Fruit fly (Drosophila melanogaster): ENCODE data around the gene CG14151.
A peak's percentile ranks its signal among the peaks of the same experiment; 100 is the strongest.

CG14151 gene

dm6 chr3L:10637819-10638218 lies 9.5 kb upstream of the CG14151 start, which contains the start of gene Cnep1r2 (continued):
- TF ChIP-seq tio (GFP tag; optimal IDR thresholded peaks at IDR 0.05) (peak; percentile 87), eve (GFP tag; optimal IDR thresholded peaks at IDR 0.05) (no peak), toy (GFP tag; IDR thresholded peaks at IDR 0.05) (peak; percentile 70; the same call in 1 of the 2 replicates), peb (GFP tag; IDR thresholded peaks at IDR 0.05) (peak; percentile 77), trh (GFP tag; optimal IDR thresholded peaks at IDR 0.05) (peak; percentile 83), cg (GFP tag; optimal IDR thresholded peaks at IDR 0.05) (no peak), CG15479 (GFP tag; optimal IDR thresholded peaks at IDR 0.05) (peak; percentile 75), dysf (GFP tag; IDR thresholded peaks at IDR 0.05) (peak; percentile 97), zfh1 (GFP tag; IDR thresholded peaks at IDR 0.05) (peak; percentile 96), fd102C (GFP tag; optimal IDR thresholded peaks at IDR 0.05) (peak; percentile 58), CG9727 (GFP tag; optimal IDR thresholded peaks at IDR 0.05) (peak; percentile 96), gro (GFP tag; optimal IDR thresholded peaks at IDR 0.05) (peak; percentile 19), CG8290 (GFP tag; optimal IDR thresholded peaks at IDR 0.05) (peak; percentile 93), CG8290 (tag; optimal IDR thresholded peaks at IDR 0.05) (peak in 1 of 2 experiments; percentile 16), chif (GFP tag; optimal IDR thresholded peaks at IDR 0.05) (peak; percentile 69 to 72), Atf6 (GFP tag; IDR thresholded peaks at IDR 0.05) (peak; percentile 86), Hr39 (optimal IDR thresholded peaks at IDR 0.05) (no peak), jigr1 (GFP tag; IDR thresholded peaks at IDR 0.05) (peak; percentile 87; the same call in 2 of the 3 replicates), hkb (optimal IDR thresholded peaks at IDR 0.05) (no peak), hkb (GFP tag; IDR thresholded peaks at IDR 0.05) (peak; percentile 95), CG11695 (GFP tag; IDR thresholded peaks at IDR 0.05) (peak; percentile 97), odd (GFP tag; optimal IDR thresholded peaks at IDR 0.05) (peak; percentile 92), abd-A (tag; optimal IDR thresholded peaks at IDR 0.05) (no peak), CG1529 (GFP tag; optimal IDR thresholded peaks at IDR 0.05) (peak; percentile 85), jumu (GFP tag; optimal IDR thresholded peaks at IDR 0.05) (peak; percentile 53), CG13424 (tag; optimal IDR thresholded peaks at IDR 0.05) (peak; percentile 98), ash1 (GFP tag; optimal IDR thresholded peaks at IDR 0.05) (peak; percentile 55), CG15601 (tag; optimal IDR thresholded peaks at IDR 0.05) (peak; percentile 96), Atf-2 (GFP tag; optimal IDR thresholded peaks at IDR 0.05) (peak; percentile 59), CG30431 (GFP tag; optimal IDR thresholded peaks at IDR 0.05) (peak; percentile 96), CG8478 (optimal IDR thresholded peaks at IDR 0.05) (no peak), MTF-1 (GFP tag; optimal IDR thresholded peaks at IDR 0.05; ENCODE audit: borderline replicate concordance) (peak; percentile 83), br (optimal IDR thresholded peaks at IDR 0.05) (no peak), Tbp (GFP tag; optimal IDR thresholded peaks at IDR 0.05) (no peak), en (GFP tag; optimal IDR thresholded peaks at IDR 0.05) (no peak), cato (GFP tag; optimal IDR thresholded peaks at IDR 0.05; ENCODE audit: borderline replicate concordance) (peak; percentile 88), CG7556 (GFP tag; optimal IDR thresholded peaks at IDR 0.05) (peak; percentile 94), MBD-R2 (GFP tag; IDR thresholded peaks at IDR 0.05) (peak; percentile 93), Oaz (GFP tag; IDR thresholded peaks at IDR 0.05) (peak; percentile 73; the same call in 1 of the 2 replicates), CG2120 (GFP tag; optimal IDR thresholded peaks at IDR 0.05) (peak; percentile 90), seq (GFP tag; IDR thresholded peaks at IDR 0.05) (peak; percentile 90), Dad (GFP tag; optimal IDR thresholded peaks at IDR 0.05) (peak; percentile 36), CG18476 (GFP tag; optimal IDR thresholded peaks at IDR 0.05) (peak; percentile 84), so (GFP tag; IDR thresholded peaks at IDR 0.05) (peak; percentile 93), danr (GFP tag; IDR thresholded peaks at IDR 0.05) (peak; percentile 84), CG31441 (GFP tag; IDR thresholded peaks at IDR 0.05) (peak; percentile 98), corto (GFP tag; optimal IDR thresholded peaks at IDR 0.05) (peak; percentile 56), CG6254 (GFP tag; optimal IDR thresholded peaks at IDR 0.05) (peak; percentile 88), dan (GFP tag; IDR thresholded peaks at IDR 0.05) (peak; percentile 80), CG16863 (GFP tag; optimal IDR thresholded peaks at IDR 0.05) (peak; percentile 23), GATAe (GFP tag; conservative IDR thresholded peaks at IDR 0.05) (peak; percentile 86), D (optimal IDR thresholded peaks at IDR 0.05) (no peak), D (GFP tag; optimal IDR thresholded peaks at IDR 0.05) (peak; percentile 93), sug (tag; optimal IDR thresholded peaks at IDR 0.05) (peak; percentile 97)
